Worm (Caenorhabditis elegans) whole organism, L4 larva: Measurements from ENCODE around the gene F21G4.1.

Experiments used
- F26F4.8 ChIP-seq: fragments of 200-800 bp; sonication (Bioruptor generic); conservative IDR thresholded peaks from 2 replicates; pipeline ENCODE4 v1.3.6; 2022; ENCODE audit warnings: missing genetic modification characterization, missing compliant biosample characterization
- F49E8.2 ChIP-seq: sonication (generic microtip); optimal IDR thresholded peaks from 2 replicates; lab custom pipeline; 2016; ENCODE audit warnings: missing compliant biosample characterization, mild to moderate bottlenecking, missing genetic modification characterization, borderline replicate concordance
- aha-1 ChIP-seq: fragments of 150-350 bp; peaks from one replicate; lab custom pipeline; 2014; ENCODE audit warnings: missing biosample characterization, missing genetic modification characterization
- aly-2 ChIP-seq: sonication (generic microtip); optimal IDR thresholded peaks from 2 replicates; lab custom pipeline; 2018; ENCODE audit warnings: missing biosample characterization, missing genetic modification characterization
- ama-1 ChIP-seq: fragments of 150-350 bp; optimal IDR thresholded peaks from 2 replicates; lab custom pipeline; 2014; ENCODE audit warnings: inconsistent platforms, mixed read lengths
- lin-39 ChIP-seq: fragments of 150-350 bp; optimal IDR thresholded peaks from 2 replicates; lab custom pipeline; 2014; ENCODE audit warnings: missing biosample characterization, missing genetic modification reagents, missing genetic modification characterization
- nhr-11 ChIP-seq: fragments of 150-350 bp; optimal IDR thresholded peaks from 2 replicates; lab custom pipeline; 2014; ENCODE audit warnings: missing biosample characterization, missing genetic modification characterization
- spr-3 ChIP-seq: fragments of 200-800 bp; sonication (Bioruptor generic); optimal IDR thresholded peaks from 2 replicates; lab custom pipeline; 2018; ENCODE audit warnings: mild to moderate bottlenecking, missing genetic modification characterization, missing compliant biosample characterization
- unc-130 ChIP-seq: sonication (generic microtip); optimal IDR thresholded peaks from 2 replicates; lab custom pipeline; 2016; ENCODE audit warnings: missing genetic modification reagents, missing genetic modification characterization, missing compliant biosample characterization

ce11 chrX:9938091-9938490 is 46.0 kb upstream of the F21G4.1 start:
- TF ChIP-seq spr-3 (GFP tag; lab: Kevin White, UChicago) (no peak), aha-1 (tag; lab: Kevin White, UChicago) (no peak), aly-2 (tag; lab: Kevin White, UChicago) (no peak), ama-1 (lab: Kevin White, UChicago) (no peak), F49E8.2 (tag; lab: Kevin White, UChicago) (no peak), unc-130 (GFP tag; lab: Kevin White, UChicago) (no peak), lin-39 (tag; lab: Kevin White, UChicago) (no peak), nhr-11 (tag; lab: Kevin White, UChicago) (no peak), F26F4.8 (GFP tag; lab: Robert Waterston, UW) (no peak)
